Fruit fly (Drosophila melanogaster) whole organism, adult: ENCODE measurements around the gene HP1D3csd.

ENCODE experiments used
- CG7101 ChIP-seq: fragments of 200-800 bp; sonication (Bioruptor generic); optimal IDR thresholded peaks from 2 replicates; lab custom pipeline; 2018; ENCODE audit warnings: missing biosample characterization, mild to moderate bottlenecking, missing genetic modification characterization, moderate library complexity
- Hr96 ChIP-seq: fragments of 200-800 bp; sonication (Bioruptor generic); optimal IDR thresholded peaks from 2 replicates; lab custom pipeline; 2016; ENCODE audit warnings: missing biosample characterization, missing genetic modification characterization

- no peak for TF ChIP-seq Hr96 (GFP tag; lab: Kevin White, UChicago)
- no peak for TF ChIP-seq CG7101
Measured at dm6 chrX:19220963-19221572, 31.1 kb downstream of the HP1D3csd start.
